Worm (Caenorhabditis elegans) whole organism, young adult: ENCODE data around the gene Y17G9A.2.

ENCODE experiments used
- B0336.3 ChIP-seq: fragments of 200-800 bp; sonication (Bioruptor generic); IDR thresholded peaks from 2 replicates; pipeline ENCODE4 v1.3.6; 2022; ENCODE audit warnings: missing genetic modification characterization, missing compliant biosample characterization
- C06A6.2 ChIP-seq: fragments of 200-800 bp; sonication (Bioruptor generic); conservative IDR thresholded peaks from 2 replicates; pipeline ENCODE4 v1.3.6; 2022; ENCODE audit warnings: missing genetic modification characterization, missing compliant biosample characterization
- F22D6.2 ChIP-seq: sonication (generic microtip); optimal IDR thresholded peaks from 2 replicates; lab custom pipeline; 2016; ENCODE audit warnings: mild to moderate bottlenecking, missing genetic modification characterization, missing compliant biosample characterization
- F52B5.7 ChIP-seq: sonication (generic microtip); optimal IDR thresholded peaks from 2 replicates; lab custom pipeline; 2016; ENCODE audit warnings: mild to moderate bottlenecking, missing genetic modification characterization, missing compliant biosample characterization
- Y56A3A.18 ChIP-seq: fragments of 200-800 bp; sonication (Bioruptor generic); IDR thresholded peaks from 2 replicates; pipeline ENCODE4 v1.3.6; 2022; ENCODE audit warnings: missing genetic modification reagents, missing genetic modification characterization, missing compliant biosample characterization
- Y67H2A.10 ChIP-seq: fragments of 200-800 bp; sonication (Bioruptor generic); conservative IDR thresholded peaks from 2 replicates; pipeline ENCODE4 v1.3.6; 2022; ENCODE audit warnings: missing genetic modification reagents, missing genetic modification characterization, missing compliant biosample characterization
- Y95B8A.8 ChIP-seq: fragments of 200-800 bp; sonication (Bioruptor generic); IDR thresholded peaks from 2 replicates; pipeline ENCODE4 v1.3.6; 2022; ENCODE audit warnings: missing genetic modification reagents, missing genetic modification characterization, missing compliant biosample characterization
- ama-1 ChIP-seq, 3 experiments: fragments of 150-350 bp in 1 of 3; sonication (generic microtip) in 2 of 3; optimal IDR thresholded peaks; 2 replicates each; lab custom pipeline; 2014 to 2018; ENCODE audit warnings: missing biosample characterization in 2 of 3, missing genetic modification characterization in 2 of 3, missing genetic modification reagents in 2 of 3
- atf-7 ChIP-seq: sonication (generic microtip); optimal IDR thresholded peaks from 2 replicates; lab custom pipeline; 2017; ENCODE audit warnings: mild to moderate bottlenecking, missing genetic modification characterization, missing compliant biosample characterization
- athp-1 ChIP-seq: sonication (generic microtip); optimal IDR thresholded peaks from 2 replicates; lab custom pipeline; 2017; ENCODE audit warnings: mild to moderate bottlenecking, missing genetic modification characterization, missing compliant biosample characterization
- attf-3 ChIP-seq: fragments of 200-800 bp; sonication (Bioruptor generic); conservative IDR thresholded peaks from 2 replicates; pipeline ENCODE4 v1.3.6; 2022; ENCODE audit warnings: missing genetic modification reagents, missing genetic modification characterization, missing compliant biosample characterization
- attf-6 ChIP-seq: fragments of 200-800 bp; sonication (Bioruptor generic); IDR thresholded peaks from 2 replicates; pipeline ENCODE4 v1.3.6; 2022; ENCODE audit warnings: missing genetic modification reagents, missing genetic modification characterization, missing compliant biosample characterization
- bed-1 ChIP-seq: fragments of 200-800 bp; sonication (Bioruptor generic); IDR thresholded peaks from 2 replicates; pipeline ENCODE4 v1.3.6; 2022; ENCODE audit warnings: missing genetic modification reagents, missing genetic modification characterization, missing compliant biosample characterization
- bed-2 ChIP-seq: fragments of 200-800 bp; sonication (Bioruptor generic); IDR thresholded peaks from 2 replicates; pipeline ENCODE4 v1.3.6; 2022; ENCODE audit warnings: missing genetic modification reagents, missing genetic modification characterization, missing compliant biosample characterization
- cebp-1 ChIP-seq, 2 experiments: fragments of 200-800 bp in 1 of 2; sonication (Bioruptor generic) in 1 of 2; sonication (generic microtip) in 1 of 2; IDR thresholded peaks in 1 of 2; optimal IDR thresholded peaks in 1 of 2; 2 replicates each; pipeline versions ENCODE4 v1.3.6 to Lab custom; 2017 to 2022; ENCODE audit warnings: missing compliant biosample characterization in 2 of 2, missing genetic modification characterization in 2 of 2, mild to moderate bottlenecking in 1 of 2, missing genetic modification reagents in 1 of 2, moderate library complexity in 1 of 2
- die-1 ChIP-seq: sonication (generic microtip); optimal IDR thresholded peaks from 2 replicates; lab custom pipeline; 2016; ENCODE audit warnings: missing genotype, mild to moderate bottlenecking, missing genetic modification characterization, missing compliant biosample characterization
- dpff-1 ChIP-seq: sonication (generic microtip); optimal IDR thresholded peaks from 2 replicates; lab custom pipeline; 2017; ENCODE audit warnings: mild to moderate bottlenecking, missing genetic modification characterization, missing compliant biosample characterization
- efl-1 ChIP-seq: fragments of 150-350 bp; optimal IDR thresholded peaks from 2 replicates; lab custom pipeline; 2014; ENCODE audit warnings: missing biosample characterization, missing genetic modification reagents, missing genetic modification characterization
- fkh-3 ChIP-seq: sonication (generic microtip); optimal IDR thresholded peaks from 2 replicates; lab custom pipeline; 2016; ENCODE audit warnings: mild to moderate bottlenecking, missing genetic modification characterization, missing compliant biosample characterization
- him-1 ChIP-seq: sonication (generic microtip); optimal IDR thresholded peaks from 2 replicates; lab custom pipeline; 2016; ENCODE audit warnings: missing genotype, missing genetic modification reagents, missing genetic modification characterization, missing compliant biosample characterization
- hmg-1.2 ChIP-seq: fragments of 200-800 bp; sonication (Bioruptor generic); IDR thresholded peaks from 2 replicates; pipeline ENCODE4 v1.3.6; 2022; ENCODE audit warnings: missing genetic modification reagents, missing genetic modification characterization, missing compliant biosample characterization
- hmg-20 ChIP-seq: fragments of 200-800 bp; sonication (Bioruptor generic); IDR thresholded peaks from 2 replicates; pipeline ENCODE4 v1.3.6; 2022; ENCODE audit warnings: missing genetic modification reagents, missing genetic modification characterization, missing compliant biosample characterization
- hrde-1 ChIP-seq: sonication (generic microtip); optimal IDR thresholded peaks from 2 replicates; lab custom pipeline; 2016; ENCODE audit warnings: missing genetic modification characterization, mild to moderate bottlenecking, missing compliant biosample characterization, moderate library complexity, missing genotype, missing genetic modification reagents, borderline replicate concordance
- lin-35 ChIP-seq, 3 experiments: fragments of 150-350 bp in 2 of 3; sonication (generic microtip) in 1 of 3; optimal IDR thresholded peaks; 2 replicates each; lab custom pipeline; 2014 to 2018; ENCODE audit warnings: missing biosample characterization in 3 of 3, missing genetic modification characterization in 3 of 3, missing genetic modification reagents in 3 of 3
- lir-1 ChIP-seq: fragments of 200-800 bp; sonication (Bioruptor generic); conservative IDR thresholded peaks from 2 replicates; pipeline ENCODE4 v1.3.6; 2022; ENCODE audit warnings: missing genetic modification reagents, missing genetic modification characterization, missing compliant biosample characterization
- lsl-1 ChIP-seq: fragments of 200-800 bp; sonication (Bioruptor generic); optimal IDR thresholded peaks from 2 replicates; lab custom pipeline; 2018; ENCODE audit warnings: mild to moderate bottlenecking, missing genetic modification characterization, moderate library complexity, missing compliant biosample characterization
- lsy-27 ChIP-seq: sonication (generic microtip); optimal IDR thresholded peaks from 2 replicates; lab custom pipeline; 2017; ENCODE audit warnings: missing genetic modification characterization, mild to moderate bottlenecking, missing compliant biosample characterization, antibody characterized with exemption, missing genotype, borderline replicate concordance; ENCODE audit not compliant: insufficient read depth
- madf-6 ChIP-seq: fragments of 200-800 bp; sonication (Bioruptor generic); IDR thresholded peaks from 2 replicates; pipeline ENCODE4 v1.3.6; 2022; ENCODE audit warnings: missing genetic modification reagents, missing genetic modification characterization, missing compliant biosample characterization
- madf-8 ChIP-seq: fragments of 200-800 bp; sonication (Bioruptor generic); conservative IDR thresholded peaks from 2 replicates; pipeline ENCODE4 v1.3.6; 2022; ENCODE audit warnings: missing genetic modification reagents, missing genetic modification characterization, missing compliant biosample characterization
- mel-28 ChIP-seq: sonication (generic microtip); optimal IDR thresholded peaks from 2 replicates; lab custom pipeline; 2016; ENCODE audit warnings: borderline replicate concordance, mild to moderate bottlenecking, missing genetic modification characterization, missing compliant biosample characterization
- mxl-1 ChIP-seq: sonication (generic microtip); optimal IDR thresholded peaks from 2 replicates; lab custom pipeline; 2016; ENCODE audit warnings: missing genetic modification characterization, missing compliant biosample characterization
- nfya-1 ChIP-seq: sonication (generic microtip); optimal IDR thresholded peaks from 2 replicates; lab custom pipeline; 2017; ENCODE audit warnings: antibody characterized with exemption, missing compliant biosample characterization, missing genetic modification characterization, borderline replicate concordance; ENCODE audit not compliant: insufficient read depth
- nhr-27 ChIP-seq: fragments of 200-800 bp; sonication (Bioruptor generic); optimal IDR thresholded peaks from 2 replicates; lab custom pipeline; 2018; ENCODE audit warnings: mild to moderate bottlenecking, missing genetic modification characterization, moderate library complexity, missing compliant biosample characterization
- nhr-80 ChIP-seq: sonication (generic microtip); optimal IDR thresholded peaks from 2 replicates; lab custom pipeline; 2016; ENCODE audit warnings: missing genetic modification characterization, missing compliant biosample characterization
- nhr-90 ChIP-seq: sonication (generic microtip); optimal IDR thresholded peaks from 2 replicates; lab custom pipeline; 2016; ENCODE audit warnings: missing genotype, mild to moderate bottlenecking, missing genetic modification characterization, missing compliant biosample characterization
- pha-4 ChIP-seq: fragments of 150-350 bp; sonication (generic microtip); optimal IDR thresholded peaks from 2 replicates; lab custom pipeline; 2014; ENCODE audit warnings: missing biosample characterization, missing genetic modification reagents, missing genetic modification characterization
- rpc-1 ChIP-seq, 2 experiments: fragments of 150-350 bp in 1 of 2; sonication (generic microtip) in 1 of 2; optimal IDR thresholded peaks; 2 replicates each; lab custom pipeline; 2014 to 2018; ENCODE audit warnings: missing biosample characterization in 1 of 2, missing genetic modification characterization in 1 of 2, missing genetic modification reagents in 1 of 2, missing genotype in 1 of 2
- sdz-38 ChIP-seq: sonication (generic microtip); optimal IDR thresholded peaks from 2 replicates; lab custom pipeline; 2016; ENCODE audit warnings: missing genotype, missing genetic modification characterization, missing compliant biosample characterization
- snpc-1.3 ChIP-seq: sonication (generic microtip); optimal IDR thresholded peaks from 2 replicates; lab custom pipeline; 2017; ENCODE audit warnings: missing genetic modification characterization, mild to moderate bottlenecking, missing compliant biosample characterization, antibody characterized with exemption, moderate library complexity, missing genotype, missing genetic modification reagents; ENCODE audit not compliant: insufficient read depth
- somi-1 ChIP-seq: fragments of 200-800 bp; sonication (Bioruptor generic); optimal IDR thresholded peaks from 2 replicates; lab custom pipeline; 2018; ENCODE audit warnings: mild to moderate bottlenecking, missing genetic modification characterization, missing compliant biosample characterization
- unc-130 ChIP-seq: sonication (generic microtip); optimal IDR thresholded peaks from 2 replicates; lab custom pipeline; 2016; ENCODE audit warnings: missing genetic modification reagents, missing genetic modification characterization, missing compliant biosample characterization
- zfh-2 ChIP-seq: fragments of 200-800 bp; sonication (Bioruptor generic); conservative IDR thresholded peaks from 2 replicates; pipeline ENCODE4 v1.3.6; 2022; ENCODE audit warnings: missing genetic modification reagents, missing genetic modification characterization, missing compliant biosample characterization
- ztf-26 ChIP-seq: sonication (generic microtip); optimal IDR thresholded peaks from 2 replicates; lab custom pipeline; 2017; ENCODE audit warnings: missing genetic modification characterization, missing compliant biosample characterization

Y17G9A.2 gene

ce11 chrIV:4880634-4881033, 24.5 kb upstream of the Y17G9A.2 start (continued):
- TF ChIP-seq ztf-26 (tag; lab: Kevin White, UChicago) (no peak), madf-8 (GFP tag; lab: Robert Waterston, UW) (peak; percentile 46), mxl-1 (tag; lab: Kevin White, UChicago) (peak; percentile 13), F22D6.2 (tag; lab: Kevin White, UChicago) (no peak), die-1 (tag; lab: Kevin White, UChicago) (no peak), unc-130 (GFP tag; lab: Kevin White, UChicago) (peak; percentile 23), lsl-1 (peak; percentile 75), C06A6.2 (GFP tag; lab: Robert Waterston, UW) (no peak), nhr-27 (tag; lab: Kevin White, UChicago) (peak; percentile 24), madf-6 (GFP tag; lab: Robert Waterston, UW) (peak; percentile 88), nhr-90 (tag; lab: Kevin White, UChicago) (no peak), pha-4 (tag; lab: Kevin White, UChicago) (no peak), hrde-1 (tag; lab: Kevin White, UChicago) (no peak), somi-1 (GFP tag; lab: Kevin White, UChicago) (no peak), mel-28 (tag; lab: Kevin White, UChicago) (no peak), cebp-1 (GFP tag; IDR thresholded peaks at IDR 0.05; lab: Robert Waterston, UW) (no peak), cebp-1 (tag; optimal IDR thresholded peaks at IDR 0.05; lab: Kevin White, UChicago) (no peak), dpff-1 (tag; lab: Kevin White, UChicago) (no peak), bed-1 (GFP tag; lab: Robert Waterston, UW) (no peak), nhr-80 (tag; lab: Kevin White, UChicago) (no peak), lsy-27 (tag; lab: Kevin White, UChicago) (peak; percentile 77), Y95B8A.8 (0 out of 2 replicates have a peak, but pooled peaks have one; percentile 58), him-1 (tag; lab: Kevin White, UChicago) (peak; percentile 92), attf-3 (no peak; the same call in 1 of the 2 replicates), snpc-1.3 (tag; lab: Kevin White, UChicago) (peak; percentile 97), rpc-1 (optimal IDR thresholded peaks at IDR 0.05; lab: Kevin White, UChicago) (no peak), rpc-1 (tag; optimal IDR thresholded peaks at IDR 0.05; lab: Kevin White, UChicago) (peak; percentile 25), lir-1 (GFP tag; lab: Robert Waterston, UW) (peak; percentile 77), fkh-3 (tag; lab: Kevin White, UChicago) (no peak), hmg-20 (GFP tag; lab: Robert Waterston, UW) (no peak; the same call in 1 of the 2 replicates)
- TF ChIP-seq, all 124 proteins: peak for 44

- TF ChIP-seq madf-8 (GFP tag; lab: Robert Waterston, UW) (no peak), hmg-1.2 (GFP tag; lab: Robert Waterston, UW) (no peak), sdz-38 (tag; lab: Kevin White, UChicago) (no peak), athp-1 (no peak), attf-6 (GFP tag; lab: Robert Waterston, UW) (no peak)
Observed at ce11 chrIV:4877102-4877501, 21.0 kb upstream of the Y17G9A.2 start, which contains the start of gene str-170. TSS of gene str-170 (plus strand) at chrIV:4877402.

- no peak for TF ChIP-seq Y56A3A.18 (GFP tag; lab: Robert Waterston, UW)
- TF ChIP-seq lin-35 (GFP tag; optimal IDR thresholded peaks at IDR 0.05; lab: Kevin White, UChicago): no peak
- TF ChIP-seq ama-1 (optimal IDR thresholded peaks at IDR 0.05; lab: Kevin White, UChicago): no peak
- TF ChIP-seq ama-1 (GFP tag; optimal IDR thresholded peaks at IDR 0.05; lab: Kevin White, UChicago): no peak
- no peak for TF ChIP-seq hmg-1.2 (GFP tag; lab: Robert Waterston, UW)
- no peak for TF ChIP-seq cebp-1 (GFP tag; IDR thresholded peaks at IDR 0.05; lab: Robert Waterston, UW)
- no peak for TF ChIP-seq cebp-1 (tag; optimal IDR thresholded peaks at IDR 0.05; lab: Kevin White, UChicago)
- no peak for TF ChIP-seq efl-1 (GFP tag; lab: Kevin White, UChicago)
- no peak for TF ChIP-seq atf-7 (tag; lab: Kevin White, UChicago)
- no peak for TF ChIP-seq nhr-90 (tag; lab: Kevin White, UChicago)
- TF ChIP-seq Y67H2A.10 (GFP tag; lab: Robert Waterston, UW): no peak
- no peak for TF ChIP-seq nfya-1 (tag; lab: Kevin White, UChicago)
- TF ChIP-seq zfh-2 (GFP tag; lab: Robert Waterston, UW): no peak
- TF ChIP-seq bed-2 (GFP tag; lab: Robert Waterston, UW): no peak
- TF ChIP-seq dpff-1 (tag; lab: Kevin White, UChicago): no peak
- TF ChIP-seq nhr-27 (tag; lab: Kevin White, UChicago): no peak
- no peak for TF ChIP-seq C06A6.2 (GFP tag; lab: Robert Waterston, UW)
- no peak for TF ChIP-seq B0336.3 (GFP tag; lab: Robert Waterston, UW)
- TF ChIP-seq F52B5.7 (tag; lab: Kevin White, UChicago): no peak
Observed at ce11 chrIV:4874603-4875002, 18.5 kb upstream of the Y17G9A.2 start, which contains the start of gene str-174. TSS of gene str-174 (minus strand) at chrIV:4874703.
